Worm (Caenorhabditis elegans) whole organism, young adult: ENCODE measurements around the gene kqt-2.
A peak's percentile ranks its signal among the peaks of the same experiment; 100 is the strongest.

Experiments
- B0019.2 ChIP-seq: fragments of 200-800 bp; sonication (Bioruptor generic); conservative IDR thresholded peaks from 2 replicates; pipeline ENCODE4 v1.3.6; 2022; ENCODE audit warnings: missing genetic modification reagents, missing genetic modification characterization, missing compliant biosample characterization
- B0035.1 ChIP-seq: sonication (generic microtip); optimal IDR thresholded peaks from 2 replicates; lab custom pipeline; 2016; ENCODE audit warnings: missing genetic modification characterization, mild to moderate bottlenecking, missing compliant biosample characterization, missing genotype, missing genetic modification reagents
- B0261.1 ChIP-seq: sonication (generic microtip); optimal IDR thresholded peaks from 2 replicates; lab custom pipeline; 2016; ENCODE audit warnings: mild to moderate bottlenecking, missing genetic modification characterization, moderate library complexity, missing compliant biosample characterization
- B0336.3 ChIP-seq: fragments of 200-800 bp; sonication (Bioruptor generic); IDR thresholded peaks from 2 replicates; pipeline ENCODE4 v1.3.6; 2022; ENCODE audit warnings: missing genetic modification characterization, missing compliant biosample characterization
- F22D6.2 ChIP-seq: sonication (generic microtip); optimal IDR thresholded peaks from 2 replicates; lab custom pipeline; 2016; ENCODE audit warnings: mild to moderate bottlenecking, missing genetic modification characterization, missing compliant biosample characterization
- F33H1.4 ChIP-seq: fragments of 200-800 bp; sonication (Bioruptor generic); IDR thresholded peaks from 2 replicates; pipeline ENCODE4 v1.3.6; 2022; ENCODE audit warnings: missing genetic modification reagents, missing genetic modification characterization, missing compliant biosample characterization
- F37B4.10 ChIP-seq: fragments of 200-800 bp; sonication (Bioruptor generic); IDR thresholded peaks from 2 replicates; pipeline ENCODE4 v1.3.6; 2022; ENCODE audit warnings: missing genetic modification characterization, missing compliant biosample characterization
- F55B11.4 ChIP-seq: sonication (generic microtip); optimal IDR thresholded peaks from 2 replicates; lab custom pipeline; 2016; ENCODE audit warnings: missing compliant biosample characterization, missing genetic modification characterization, borderline replicate concordance; ENCODE audit not compliant: insufficient read depth
- K11D2.4 ChIP-seq: fragments of 200-800 bp; sonication (Bioruptor generic); IDR thresholded peaks from 2 replicates; pipeline ENCODE4 v1.3.6; 2022; ENCODE audit warnings: missing genetic modification reagents, missing genetic modification characterization, missing compliant biosample characterization
- K12H6.12 ChIP-seq: fragments of 200-800 bp; sonication (Bioruptor generic); optimal IDR thresholded peaks from 2 replicates; lab custom pipeline; 2018; ENCODE audit warnings: mild to moderate bottlenecking, missing genetic modification characterization, missing compliant biosample characterization
- Y79H2A.3 ChIP-seq: fragments of 200-800 bp; sonication (Bioruptor generic); conservative IDR thresholded peaks from 2 replicates; pipeline ENCODE4 v1.3.6; 2022; ENCODE audit warnings: missing genetic modification reagents, missing genetic modification characterization, missing compliant biosample characterization
- bed-2 ChIP-seq: fragments of 200-800 bp; sonication (Bioruptor generic); IDR thresholded peaks from 2 replicates; pipeline ENCODE4 v1.3.6; 2022; ENCODE audit warnings: missing genetic modification reagents, missing genetic modification characterization, missing compliant biosample characterization
- ceh-27 ChIP-seq: fragments of 200-800 bp; sonication (Bioruptor generic); optimal IDR thresholded peaks from 2 replicates; lab custom pipeline; 2018; ENCODE audit warnings: mild to moderate bottlenecking, missing genetic modification characterization, moderate library complexity, missing compliant biosample characterization
- ceh-40 ChIP-seq: fragments of 200-800 bp; sonication (Bioruptor generic); IDR thresholded peaks from 2 replicates; pipeline ENCODE4 v1.3.6; 2022; ENCODE audit warnings: missing genetic modification characterization, missing compliant biosample characterization
- ceh-58 ChIP-seq: fragments of 200-800 bp; sonication (Bioruptor generic); IDR thresholded peaks from 2 replicates; pipeline ENCODE4 v1.3.6; 2022; ENCODE audit warnings: missing genetic modification characterization, missing compliant biosample characterization
- dox-1 ChIP-seq: fragments of 200-800 bp; sonication (Bioruptor generic); IDR thresholded peaks from 2 replicates; pipeline ENCODE4 v1.3.6; 2022; ENCODE audit warnings: missing genetic modification reagents, missing genetic modification characterization, missing compliant biosample characterization
- dpff-1 ChIP-seq: sonication (generic microtip); optimal IDR thresholded peaks from 2 replicates; lab custom pipeline; 2017; ENCODE audit warnings: mild to moderate bottlenecking, missing genetic modification characterization, missing compliant biosample characterization
- egl-18 ChIP-seq: fragments of 200-800 bp; sonication (Bioruptor generic); IDR thresholded peaks from 2 replicates; pipeline ENCODE4 v1.3.6; 2022; ENCODE audit warnings: missing genetic modification reagents, missing genetic modification characterization, missing compliant biosample characterization
- fkh-3 ChIP-seq: sonication (generic microtip); optimal IDR thresholded peaks from 2 replicates; lab custom pipeline; 2016; ENCODE audit warnings: mild to moderate bottlenecking, missing genetic modification characterization, missing compliant biosample characterization
- hlh-26 ChIP-seq: fragments of 200-800 bp; sonication (Bioruptor generic); conservative IDR thresholded peaks from 2 replicates; pipeline ENCODE4 v1.3.6; 2022; ENCODE audit warnings: missing genetic modification reagents, missing genetic modification characterization, missing compliant biosample characterization
- hmg-1.2 ChIP-seq: fragments of 200-800 bp; sonication (Bioruptor generic); IDR thresholded peaks from 2 replicates; pipeline ENCODE4 v1.3.6; 2022; ENCODE audit warnings: missing genetic modification reagents, missing genetic modification characterization, missing compliant biosample characterization
- hmg-20 ChIP-seq: fragments of 200-800 bp; sonication (Bioruptor generic); IDR thresholded peaks from 2 replicates; pipeline ENCODE4 v1.3.6; 2022; ENCODE audit warnings: missing genetic modification reagents, missing genetic modification characterization, missing compliant biosample characterization
- hsf-1 ChIP-seq: fragments of 200-800 bp; sonication (Bioruptor generic); IDR thresholded peaks from 2 replicates; pipeline ENCODE4 v1.3.6; 2022; ENCODE audit warnings: missing genetic modification reagents, missing genetic modification characterization, missing compliant biosample characterization
- lag-1 ChIP-seq: fragments of 200-800 bp; sonication (Bioruptor generic); IDR thresholded peaks from 2 replicates; pipeline ENCODE4 v1.3.6; 2022; ENCODE audit warnings: missing genetic modification reagents, missing genetic modification characterization, missing compliant biosample characterization
- lin-26 ChIP-seq: fragments of 200-800 bp; sonication (Bioruptor generic); IDR thresholded peaks from 2 replicates; pipeline ENCODE4 v1.3.6; 2022; ENCODE audit warnings: missing genetic modification reagents, missing genetic modification characterization, missing compliant biosample characterization
- lin-40 ChIP-seq: sonication (generic microtip); optimal IDR thresholded peaks from 2 replicates; lab custom pipeline; 2016; ENCODE audit warnings: missing genetic modification characterization, mild to moderate bottlenecking, missing compliant biosample characterization, missing genotype, missing genetic modification reagents
- madf-10 ChIP-seq: sonication (generic microtip); optimal IDR thresholded peaks from 2 replicates; lab custom pipeline; 2016; ENCODE audit warnings: mild to moderate bottlenecking, missing genetic modification characterization, missing compliant biosample characterization
- madf-3 ChIP-seq: fragments of 200-800 bp; sonication (Bioruptor generic); IDR thresholded peaks from 2 replicates; pipeline ENCODE4 v1.3.6; 2022; ENCODE audit warnings: missing genetic modification reagents, missing genetic modification characterization, missing compliant biosample characterization
- nfya-1 ChIP-seq: sonication (generic microtip); optimal IDR thresholded peaks from 2 replicates; lab custom pipeline; 2017; ENCODE audit warnings: antibody characterized with exemption, missing compliant biosample characterization, missing genetic modification characterization, borderline replicate concordance; ENCODE audit not compliant: insufficient read depth
- nhr-80 ChIP-seq: sonication (generic microtip); optimal IDR thresholded peaks from 2 replicates; lab custom pipeline; 2016; ENCODE audit warnings: missing genetic modification characterization, missing compliant biosample characterization
- nhr-90 ChIP-seq: sonication (generic microtip); optimal IDR thresholded peaks from 2 replicates; lab custom pipeline; 2016; ENCODE audit warnings: missing genotype, mild to moderate bottlenecking, missing genetic modification characterization, missing compliant biosample characterization
- pha-4 ChIP-seq: fragments of 150-350 bp; sonication (generic microtip); optimal IDR thresholded peaks from 2 replicates; lab custom pipeline; 2014; ENCODE audit warnings: missing biosample characterization, missing genetic modification reagents, missing genetic modification characterization
- rcor-1 ChIP-seq: fragments of 200-800 bp; sonication (Bioruptor generic); IDR thresholded peaks from 2 replicates; pipeline ENCODE4 v1.3.6; 2022; ENCODE audit warnings: missing genetic modification reagents, missing genetic modification characterization, missing compliant biosample characterization
- rpc-1 ChIP-seq, 2 experiments: fragments of 150-350 bp in 1 of 2; sonication (generic microtip) in 1 of 2; optimal IDR thresholded peaks; 2 replicates each; lab custom pipeline; 2014 to 2018; ENCODE audit warnings: missing biosample characterization in 1 of 2, missing genetic modification characterization in 1 of 2, missing genetic modification reagents in 1 of 2, missing genotype in 1 of 2
- snpc-1.1 ChIP-seq: sonication (generic microtip); optimal IDR thresholded peaks from 2 replicates; lab custom pipeline; 2017; ENCODE audit warnings: missing genetic modification characterization, mild to moderate bottlenecking, missing compliant biosample characterization, antibody characterized with exemption, moderate library complexity, missing genotype, missing genetic modification reagents; ENCODE audit not compliant: insufficient read depth
- tbp1 ChIP-seq: fragments of 200-800 bp; sonication (Bioruptor generic); optimal IDR thresholded peaks from 2 replicates; lab custom pipeline; 2018; ENCODE audit warnings: mild to moderate bottlenecking, missing genetic modification characterization, missing compliant biosample characterization
- xnd-1 ChIP-seq: sonication (generic microtip); optimal IDR thresholded peaks from 2 replicates; lab custom pipeline; 2016; ENCODE audit warnings: missing genotype, missing genetic modification reagents, missing genetic modification characterization, missing compliant biosample characterization
- ztf-25 ChIP-seq: fragments of 200-800 bp; sonication (Bioruptor generic); IDR thresholded peaks from 2 replicates; pipeline ENCODE4 v1.3.6; 2022; ENCODE audit warnings: missing genetic modification reagents, missing genetic modification characterization, missing compliant biosample characterization
- ztf-6 ChIP-seq: fragments of 200-800 bp; sonication (Bioruptor generic); IDR thresholded peaks from 2 replicates; pipeline ENCODE4 v1.3.6; 2022; ENCODE audit warnings: missing genetic modification reagents, missing genetic modification characterization, missing compliant biosample characterization

Gene kqt-2

DNA sequence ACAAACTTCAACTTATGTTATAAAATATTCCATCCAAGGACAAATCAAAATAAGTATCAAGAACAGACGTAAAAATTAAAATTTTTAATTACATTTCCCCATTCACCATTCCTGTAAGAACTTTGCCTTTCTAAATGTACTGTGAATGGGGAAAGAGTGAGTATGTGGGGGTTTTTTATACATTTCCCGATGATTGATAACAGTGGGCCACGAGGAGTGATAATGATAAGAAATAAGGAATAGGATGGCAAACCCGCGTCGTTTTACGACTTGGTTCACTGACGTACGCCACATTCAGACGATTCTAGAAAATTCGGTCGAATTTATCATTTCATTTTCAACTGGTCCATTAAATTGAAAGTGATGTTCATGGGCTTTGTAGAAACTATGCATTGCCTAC, 35.2 kb downstream of the kqt-2 start, which contains the start of gene cdd-1:
Gene cdd-1 (minus strand): TSS at position 151 of the 400 bp plus-strand sequence.
- no peak for TF ChIP-seq B0336.3 (GFP tag; lab: Robert Waterston, UW)
- no peak for TF ChIP-seq ceh-40
- TF ChIP-seq B0261.1 (tag; lab: Kevin White, UChicago): no peak
- TF ChIP-seq tbp1 (GFP tag; lab: Kevin White, UChicago): peak; percentile 26
- no peak for TF ChIP-seq Y79H2A.3 (GFP tag; lab: Robert Waterston, UW)
- TF ChIP-seq lin-40 (tag; lab: Kevin White, UChicago): peak; percentile 50
- TF ChIP-seq bed-2 (GFP tag; lab: Robert Waterston, UW): no peak
- no peak for TF ChIP-seq nhr-90 (tag; lab: Kevin White, UChicago)
- TF ChIP-seq nhr-80 (tag; lab: Kevin White, UChicago): peak; percentile 73
- TF ChIP-seq madf-10 (tag; lab: Kevin White, UChicago): peak; percentile 0
- no peak for TF ChIP-seq fkh-3 (tag; lab: Kevin White, UChicago)
- TF ChIP-seq hsf-1 (GFP tag; lab: Robert Waterston, UW): peak; percentile 71; the same call in 1 of the 2 replicates
- TF ChIP-seq, all 124 proteins: peak for 5

DNA sequence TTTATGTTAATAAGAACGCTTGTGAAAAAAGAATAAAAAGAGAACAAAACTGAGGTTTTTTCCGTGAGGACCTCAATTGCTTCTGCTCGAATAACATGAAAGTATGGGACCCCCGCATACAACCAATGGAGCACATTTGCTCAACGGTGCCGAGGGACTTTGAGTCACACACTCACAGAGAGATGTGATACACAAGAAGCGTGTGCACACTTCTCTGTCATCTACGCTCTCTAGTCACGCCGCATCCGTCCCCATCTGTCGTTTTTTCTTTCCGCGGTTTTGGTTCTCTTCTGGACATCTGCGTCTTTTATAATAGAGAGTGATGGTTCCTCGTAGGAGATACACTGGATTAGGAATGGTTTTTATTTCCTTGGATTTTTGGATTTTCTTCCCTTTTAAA, 40.2 kb downstream of the kqt-2 start:
- TF ChIP-seq K11D2.4 (GFP tag; lab: Robert Waterston, UW) (peak; percentile 41; the same call in 1 of the 2 replicates), ceh-27 (GFP tag; lab: Kevin White, UChicago) (peak; percentile 22), K12H6.12 (tag; lab: Kevin White, UChicago) (peak; percentile 12), hmg-1.2 (peak; percentile 21; the same call in 1 of the 2 replicates), ztf-6 (no peak)

DNA sequence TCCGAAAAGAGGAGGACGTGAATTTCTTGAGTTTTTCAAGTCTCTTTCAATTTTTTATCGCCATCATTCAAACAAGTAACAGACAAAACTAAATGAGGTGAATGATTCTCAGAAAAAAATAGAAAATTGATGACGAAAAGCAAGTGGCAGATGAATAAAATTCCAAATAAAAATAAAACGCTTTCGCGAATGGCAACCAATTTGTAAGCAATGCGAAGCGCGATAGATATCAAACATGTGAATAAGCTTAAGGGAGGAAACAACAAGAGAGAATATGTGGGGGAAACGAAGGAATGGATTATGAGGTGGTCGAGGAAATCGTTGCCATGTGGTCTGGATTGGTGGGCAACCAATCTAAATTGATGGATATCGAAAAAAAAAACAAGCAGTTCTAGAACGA, 41.7 kb downstream of the kqt-2 start:
- TF ChIP-seq hsf-1 (GFP tag; lab: Robert Waterston, UW) (no peak), lin-26 (GFP tag; lab: Robert Waterston, UW) (no peak), pha-4 (tag; lab: Kevin White, UChicago) (no peak), madf-3 (GFP tag; lab: Robert Waterston, UW) (no peak), snpc-1.1 (tag; lab: Kevin White, UChicago) (no peak)

DNA sequence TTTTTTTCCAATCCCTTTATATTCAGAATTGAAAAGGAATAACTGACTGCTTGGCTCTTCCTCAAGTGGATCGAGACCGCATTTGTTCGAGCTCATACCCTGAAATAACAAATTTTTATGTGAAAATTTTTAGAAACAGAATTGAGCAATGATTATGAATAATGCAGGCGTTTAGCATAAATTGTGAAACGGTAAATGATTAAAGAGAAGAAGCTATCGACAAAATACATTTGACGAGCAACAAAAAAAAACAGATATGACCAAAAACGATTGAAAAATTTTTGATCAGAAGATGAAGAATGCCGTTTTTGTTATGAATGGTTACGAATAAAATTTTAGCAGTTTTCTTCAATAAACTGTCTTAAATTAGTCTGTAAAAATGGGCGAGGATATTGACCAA, 42.5 kb downstream of the kqt-2 start, which contains the start of gene C17H11.6:
Gene C17H11.6 (minus strand): TSS at position 101 of the 400 bp plus-strand sequence.
- TF ChIP-seq egl-18 (no peak), B0019.2 (GFP tag; lab: Robert Waterston, UW) (no peak), F55B11.4 (tag; lab: Kevin White, UChicago) (no peak), F37B4.10 (GFP tag; lab: Robert Waterston, UW) (no peak), dox-1 (GFP tag; lab: Robert Waterston, UW) (no peak), dpff-1 (tag; lab: Kevin White, UChicago) (no peak), ceh-58 (GFP tag; lab: Robert Waterston, UW) (no peak), ztf-25 (no peak), nfya-1 (tag; lab: Kevin White, UChicago) (no peak), lag-1 (GFP tag; lab: Robert Waterston, UW) (no peak), rcor-1 (no peak), F22D6.2 (tag; lab: Kevin White, UChicago) (no peak), rpc-1 (optimal IDR thresholded peaks at IDR 0.05; lab: Kevin White, UChicago) (no peak), rpc-1 (tag; optimal IDR thresholded peaks at IDR 0.05; lab: Kevin White, UChicago) (no peak), bed-2 (GFP tag; lab: Robert Waterston, UW) (no peak), hmg-20 (GFP tag; lab: Robert Waterston, UW) (no peak), hlh-26 (no peak), B0035.1 (tag; lab: Kevin White, UChicago) (no peak), ztf-6 (no peak), xnd-1 (tag; lab: Kevin White, UChicago) (no peak), F33H1.4 (GFP tag; lab: Robert Waterston, UW) (no peak)
- TF ChIP-seq, all 124 proteins: peak for 0
